Fruit fly (Drosophila melanogaster): ENCODE results near the gene GABA-B-R1.

The GABA-B-R1 gene

dm6 chr2L:15043718-15044117 lies 27.6 kb downstream of the GABA-B-R1 start:
- TF ChIP-seq svp (GFP tag) (no peak), CG10631 (GFP tag; optimal IDR thresholded peaks at IDR 0.05) (no peak), Ets21C (GFP tag; optimal IDR thresholded peaks at IDR 0.05) (no peak), CG6854 (GFP tag; optimal IDR thresholded peaks at IDR 0.05) (no peak), Met (GFP tag; optimal IDR thresholded peaks at IDR 0.05) (no peak), vri (GFP tag; optimal IDR thresholded peaks at IDR 0.05) (no peak), CG8632 (GFP tag; optimal IDR thresholded peaks at IDR 0.05) (no peak), Ets96B (tag; optimal IDR thresholded peaks at IDR 0.05) (no peak), dac (GFP tag; optimal IDR thresholded peaks at IDR 0.05) (no peak)

dm6 chr2L:15052805-15053388 lies 36.8 kb downstream of the GABA-B-R1 start:
- TF ChIP-seq CG16779 (tag; optimal IDR thresholded peaks at IDR 0.05) (no peak), Sox15 (GFP tag; optimal IDR thresholded peaks at IDR 0.05) (no peak), CG10631 (GFP tag; optimal IDR thresholded peaks at IDR 0.05) (peak; percentile 49), ss (GFP tag; optimal IDR thresholded peaks at IDR 0.05) (no peak), CG11294 (GFP tag; IDR thresholded peaks at IDR 0.05) (no peak), CG8632 (GFP tag; optimal IDR thresholded peaks at IDR 0.05) (no peak), Lpt (GFP tag; optimal IDR thresholded peaks at IDR 0.05) (peak; percentile 18), spab (GFP tag; optimal IDR thresholded peaks at IDR 0.05) (no peak), esn (GFP tag; optimal IDR thresholded peaks at IDR 0.05) (no peak), CG15336 (GFP tag; IDR thresholded peaks at IDR 0.05) (no peak), fd59A (GFP tag; optimal IDR thresholded peaks at IDR 0.05) (no peak), Hr39 (GFP tag; optimal IDR thresholded peaks at IDR 0.05) (no peak), CG6276 (GFP tag; optimal IDR thresholded peaks at IDR 0.05) (no peak), net (GFP tag; optimal IDR thresholded peaks at IDR 0.05) (no peak), CG8119 (GFP tag; IDR thresholded peaks at IDR 0.05) (peak; percentile 31; the same call in 1 of the 3 replicates), CG9139 (GFP tag; optimal IDR thresholded peaks at IDR 0.05) (no peak), eg (GFP tag; IDR thresholded peaks at IDR 0.05) (no peak), CG31627 (GFP tag; optimal IDR thresholded peaks at IDR 0.05) (no peak)

- TF ChIP-seq CG31627 (GFP tag; optimal IDR thresholded peaks at IDR 0.05) (no peak), CG6808 (GFP tag; optimal IDR thresholded peaks at IDR 0.05) (no peak), CG6854 (GFP tag; optimal IDR thresholded peaks at IDR 0.05) (no peak), CG7368 (GFP tag; optimal IDR thresholded peaks at IDR 0.05) (no peak), achi (GFP tag; optimal IDR thresholded peaks at IDR 0.05) (no peak), spab (GFP tag; optimal IDR thresholded peaks at IDR 0.05) (no peak), Hr39 (GFP tag; optimal IDR thresholded peaks at IDR 0.05) (no peak), acj6 (GFP tag; optimal IDR thresholded peaks at IDR 0.05) (no peak), CG15336 (GFP tag; IDR thresholded peaks at IDR 0.05) (no peak), CG9139 (GFP tag; optimal IDR thresholded peaks at IDR 0.05) (no peak), svp (GFP tag) (no peak), Sox102F (GFP tag; optimal IDR thresholded peaks at IDR 0.05) (no peak), CG8319 (GFP tag; optimal IDR thresholded peaks at IDR 0.05) (no peak), CG16779 (tag; optimal IDR thresholded peaks at IDR 0.05) (no peak)
Observed at dm6 chr2L:15055105-15055504, 39.0 kb downstream of the GABA-B-R1 start.

- TF ChIP-seq CG8319 (GFP tag; optimal IDR thresholded peaks at IDR 0.05) (peak; percentile 76), fkh (GFP tag; optimal IDR thresholded peaks at IDR 0.05) (peak; percentile 19), CG6163 (GFP tag; IDR thresholded peaks at IDR 0.05) (peak; percentile 89; the same call in 2 of the 3 replicates), CG4318 (GFP tag; optimal IDR thresholded peaks at IDR 0.05) (peak; percentile 72), Ets21C (GFP tag; optimal IDR thresholded peaks at IDR 0.05) (peak; percentile 1), net (GFP tag; optimal IDR thresholded peaks at IDR 0.05) (peak; percentile 86), CG7368 (GFP tag; optimal IDR thresholded peaks at IDR 0.05) (peak; percentile 85), CG6276 (GFP tag; optimal IDR thresholded peaks at IDR 0.05) (peak; percentile 86), fd85E (GFP tag; optimal IDR thresholded peaks at IDR 0.05) (no peak), ss (GFP tag; optimal IDR thresholded peaks at IDR 0.05) (peak; percentile 89 to 90), eg (GFP tag; IDR thresholded peaks at IDR 0.05) (peak; percentile 90; the same call in 2 of the 3 replicates), CG11762 (GFP tag; optimal IDR thresholded peaks at IDR 0.05; ENCODE audit: insufficient read depth) (peak; percentile 84), Sox102F (GFP tag; optimal IDR thresholded peaks at IDR 0.05) (peak; percentile 84), topi (GFP tag; optimal IDR thresholded peaks at IDR 0.05) (peak; percentile 81), CG9139 (GFP tag; optimal IDR thresholded peaks at IDR 0.05) (peak; percentile 73), Lpt (GFP tag; optimal IDR thresholded peaks at IDR 0.05) (peak; percentile 78), Met (GFP tag; optimal IDR thresholded peaks at IDR 0.05) (peak; percentile 84), CG8632 (GFP tag; optimal IDR thresholded peaks at IDR 0.05) (peak; percentile 85), svp (GFP tag) (peak; percentile 88), salr (GFP tag; optimal IDR thresholded peaks at IDR 0.05) (peak; percentile 28 to 92), CG11294 (GFP tag; IDR thresholded peaks at IDR 0.05) (peak; percentile 81; the same call in 1 of the 2 replicates), CG8119 (GFP tag; IDR thresholded peaks at IDR 0.05) (peak; percentile 94), Eip75B (GFP tag; optimal IDR thresholded peaks at IDR 0.05) (peak; percentile 72), OdsH (GFP tag; optimal IDR thresholded peaks at IDR 0.05) (peak; percentile 87)
Observed at dm6 chr2L:15056359-15057220, 40.5 kb downstream of the GABA-B-R1 start.

Measured in whole organism, prepupa.